Fruit fly (Drosophila melanogaster) whole organism: ENCODE results near the gene CG3168.

ENCODE experiments used
- CG8478 ChIP-seq: fragments of >200 bp; optimal IDR thresholded peaks from 2 replicates; lab custom pipeline; 2018; ENCODE audit warnings: inconsistent platforms
- EcR ChIP-seq, 2 experiments: fragments of >200 bp; optimal IDR thresholded peaks; 2 replicates each; lab custom pipeline; 2017; ENCODE audit warnings: missing biosample characterization in 2 of 2, missing genetic modification characterization in 2 of 2, missing genetic modification reagents in 2 of 2
- pan ChIP-seq: fragments of >200 bp; optimal IDR thresholded peaks from 2 replicates; lab custom pipeline; 2017
- psq ChIP-seq: fragments of >200 bp; optimal IDR thresholded peaks from 2 replicates; lab custom pipeline; 2017
- usp ChIP-seq: fragments of >200 bp; optimal IDR thresholded peaks from 2 replicates; lab custom pipeline; 2017; ENCODE audit warnings: missing biosample characterization, missing genetic modification characterization, mixed read lengths

DNA sequence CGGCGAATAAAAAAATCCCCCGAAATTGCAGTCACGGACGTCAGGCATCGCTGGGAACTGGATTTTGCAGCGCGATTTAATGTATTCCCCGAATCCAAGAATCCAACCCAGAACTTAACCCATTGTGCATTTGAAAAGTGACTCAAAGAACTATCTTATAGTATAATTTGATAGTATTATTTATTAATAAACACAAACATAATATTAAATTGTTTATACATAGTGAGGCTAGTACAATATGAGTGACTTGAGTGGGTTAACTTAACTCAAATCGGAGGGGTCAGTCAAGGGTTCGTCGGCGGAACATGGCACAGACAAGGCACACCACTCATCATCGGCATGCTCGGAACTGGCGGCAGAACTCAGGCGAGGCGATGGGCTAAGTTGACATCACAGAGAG, 6.4 kb upstream of the CG3168 start:
- TF ChIP-seq psq (lab: Kevin White, UChicago) (no peak), CG8478 (lab: Kevin White, UChicago) (no peak), usp (GFP tag; lab: Kevin White, UChicago) (no peak), EcR (GFP tag; optimal IDR thresholded peaks at IDR 0.05; lab: Kevin White, UChicago) (no peak), pan (no peak)
